Fruit fly (Drosophila melanogaster): ENCODE measurements around the gene PolG1.
A peak's percentile ranks its signal among the peaks of the same experiment; 100 is the strongest.

Gene PolG1

dm6 chr2L:13779795-13780108 lies 47.8 kb downstream of the PolG1 start (continued):
- TF ChIP-seq trh (GFP tag; optimal IDR thresholded peaks at IDR 0.05) (no peak), H15 (GFP tag; IDR thresholded peaks at IDR 0.05) (0 out of 3 replicates have a peak, but pooled peaks have one; percentile 19), CG3407 (GFP tag; optimal IDR thresholded peaks at IDR 0.05) (no peak), fd102C (GFP tag; optimal IDR thresholded peaks at IDR 0.05) (no peak), en (GFP tag; optimal IDR thresholded peaks at IDR 0.05) (no peak), CG33557 (GFP tag; optimal IDR thresholded peaks at IDR 0.05) (no peak), Fer2 (tag; optimal IDR thresholded peaks at IDR 0.05) (no peak), Antp (GFP tag; optimal IDR thresholded peaks at IDR 0.05) (no peak), CG12236 (GFP tag; optimal IDR thresholded peaks at IDR 0.05) (no peak), da (GFP tag; optimal IDR thresholded peaks at IDR 0.05) (no peak), CG2199 (GFP tag; IDR thresholded peaks at IDR 0.05) (0 out of 3 replicates have a peak, but pooled peaks have one; percentile 22), Xbp1 (GFP tag; optimal IDR thresholded peaks at IDR 0.05) (no peak), schlank (tag; optimal IDR thresholded peaks at IDR 0.05) (no peak), zf30C (GFP tag; optimal IDR thresholded peaks at IDR 0.05) (no peak), amos (GFP tag; IDR thresholded peaks at IDR 0.05; ENCODE audit: partially characterized antibody) (no peak), fru (optimal IDR thresholded peaks at IDR 0.05) (no peak), CG6175 (GFP tag; IDR thresholded peaks at IDR 0.05) (no peak), Bdp1 (GFP tag; optimal IDR thresholded peaks at IDR 0.05) (no peak), ci (GFP tag; IDR thresholded peaks at IDR 0.05) (peak; percentile 58; the same call in 2 of the 3 replicates), CG17359 (tag; optimal IDR thresholded peaks at IDR 0.05) (no peak), CG32767 (GFP tag; IDR thresholded peaks at IDR 0.05) (no peak), CG18262 (tag; optimal IDR thresholded peaks at IDR 0.05) (no peak), sug (tag; optimal IDR thresholded peaks at IDR 0.05) (no peak), fd64A (GFP tag; optimal IDR thresholded peaks at IDR 0.05) (no peak), CG11093 (GFP tag; IDR thresholded peaks at IDR 0.05) (no peak), nmo (GFP tag; optimal IDR thresholded peaks at IDR 0.05) (no peak), cwo (GFP tag; optimal IDR thresholded peaks at IDR 0.05) (no peak), Bgb (GFP tag; IDR thresholded peaks at IDR 0.05; ENCODE audit: partially characterized antibody) (peak; percentile 58; the same call in 1 of the 2 replicates), Atf3 (GFP tag; optimal IDR thresholded peaks at IDR 0.05) (no peak), CG15696 (tag; optimal IDR thresholded peaks at IDR 0.05) (no peak), abd-A (tag; optimal IDR thresholded peaks at IDR 0.05) (no peak), Dfd (GFP tag; optimal IDR thresholded peaks at IDR 0.05) (peak in 1 of 2 experiments; percentile 26), CG2712 (tag; optimal IDR thresholded peaks at IDR 0.05) (no peak), hth (optimal IDR thresholded peaks at IDR 0.05) (no peak), Dref (GFP tag; IDR thresholded peaks at IDR 0.05) (no peak), bbx (GFP tag; IDR thresholded peaks at IDR 0.05; ENCODE audit: partially characterized antibody) (peak; percentile 67; the same call in 1 of the 2 replicates), Myb (GFP tag; optimal IDR thresholded peaks at IDR 0.05) (no peak), Lim3 (GFP tag; IDR thresholded peaks at IDR 0.05) (no peak), p53 (GFP tag; optimal IDR thresholded peaks at IDR 0.05) (no peak), CG31365 (tag; optimal IDR thresholded peaks at IDR 0.05) (no peak), CG11504 (tag; optimal IDR thresholded peaks at IDR 0.05) (no peak), CG12071 (GFP tag; optimal IDR thresholded peaks at IDR 0.05) (no peak), disco-r (GFP tag; optimal IDR thresholded peaks at IDR 0.05) (no peak), CG5245 (GFP tag; optimal IDR thresholded peaks at IDR 0.05) (no peak), CG9437 (GFP tag; optimal IDR thresholded peaks at IDR 0.05) (no peak), chm (GFP tag; IDR thresholded peaks at IDR 0.05) (peak; percentile 25; the same call in 1 of the 2 replicates), Doc3 (GFP tag; IDR thresholded peaks at IDR 0.05; ENCODE audit: partially characterized antibody) (no peak), CG8089 (GFP tag; optimal IDR thresholded peaks at IDR 0.05) (no peak), jumu (GFP tag; optimal IDR thresholded peaks at IDR 0.05) (no peak), CG11247 (GFP tag; IDR thresholded peaks at IDR 0.05) (no peak), CG1024 (GFP tag; IDR thresholded peaks at IDR 0.05) (no peak), Ada2b (GFP tag; IDR thresholded peaks at IDR 0.05) (no peak), Six4 (GFP tag; optimal IDR thresholded peaks at IDR 0.05) (no peak)

Data from whole organism, embryonic.